Fruit fly (Drosophila melanogaster) whole organism, embryonic: ENCODE data around the gene CG10802.

Experiments used
- Adf1 ChIP-seq: fragments of 200-800 bp; sonication (Bioruptor generic); IDR thresholded peaks from 2 replicates; pipeline ENCODE4 v1.3.6; 2022; ENCODE audit warnings: missing biosample characterization, missing genetic modification characterization
- CG10209 ChIP-seq: fragments of 200-800 bp; sonication (Bioruptor generic); optimal IDR thresholded peaks from 3 replicates; lab custom pipeline; 2017; ENCODE audit warnings: missing biosample characterization, mild to moderate bottlenecking, missing genetic modification characterization, missing genetic modification reagents
- CG10959 ChIP-seq: fragments of 200-800 bp; sonication (Bioruptor generic); IDR thresholded peaks from 2 replicates; pipeline ENCODE4 v1.3.6; 2022; ENCODE audit warnings: missing biosample characterization, missing genetic modification characterization
- CG12236 ChIP-seq: fragments of 200-800 bp; sonication (Bioruptor generic); optimal IDR thresholded peaks from 2 replicates; lab custom pipeline; 2016; ENCODE audit warnings: missing biosample characterization, missing genetic modification characterization
- CG12769 ChIP-seq: fragments of 200-800 bp; sonication (Bioruptor generic); optimal IDR thresholded peaks from 2 replicates; lab custom pipeline; 2019; ENCODE audit warnings: missing biosample characterization, mild to moderate bottlenecking, missing genetic modification characterization, moderate library complexity
- CG13775 ChIP-seq: fragments of 200-800 bp; sonication (Bioruptor generic); optimal IDR thresholded peaks from 3 replicates; lab custom pipeline; 2017; ENCODE audit warnings: missing biosample characterization, mild to moderate bottlenecking, missing genetic modification characterization
- CG13894 ChIP-seq: fragments of 200-800 bp; sonication (Bioruptor generic); optimal IDR thresholded peaks from 3 replicates; lab custom pipeline; 2018; ENCODE audit warnings: missing biosample characterization, mild to moderate bottlenecking, missing genetic modification characterization, moderate library complexity
- CG14441 ChIP-seq: fragments of 200-800 bp; sonication (Bioruptor generic); IDR thresholded peaks from 2 replicates; pipeline ENCODE4 v1.3.6; 2022; ENCODE audit warnings: missing biosample characterization, missing genetic modification characterization
- CG15601 ChIP-seq: fragments of 200-800 bp; sonication (Bioruptor generic); optimal IDR thresholded peaks from 3 replicates; lab custom pipeline; 2019; ENCODE audit warnings: missing biosample characterization, mild to moderate bottlenecking, missing genetic modification characterization, moderate library complexity
- CG15696 ChIP-seq: fragments of 200-800 bp; sonication (Bioruptor generic); optimal IDR thresholded peaks from 2 replicates; lab custom pipeline; 2019; ENCODE audit warnings: missing biosample characterization, mild to moderate bottlenecking, missing genetic modification characterization, moderate library complexity
- CG17359 ChIP-seq: fragments of 200-800 bp; sonication (Bioruptor generic); optimal IDR thresholded peaks from 3 replicates; lab custom pipeline; 2018; ENCODE audit warnings: missing biosample characterization, mild to moderate bottlenecking, missing genetic modification characterization, moderate library complexity
- CG17612 ChIP-seq: fragments of 200-800 bp; sonication (Bioruptor generic); IDR thresholded peaks from 2 replicates; pipeline ENCODE4 v1.3.6; 2022; ENCODE audit warnings: missing biosample characterization, missing genetic modification characterization
- CG2889 ChIP-seq: fragments of 200-800 bp; sonication (Bioruptor generic); IDR thresholded peaks from 3 replicates; pipeline ENCODE4 v1.3.6; 2022; ENCODE audit warnings: missing biosample characterization, missing genetic modification characterization
- CG30431 ChIP-seq: fragments of 200-800 bp; sonication (Bioruptor generic); optimal IDR thresholded peaks from 2 replicates; lab custom pipeline; 2017; ENCODE audit warnings: missing biosample characterization, missing genetic modification characterization
- CG31224 ChIP-seq: fragments of 200-800 bp; sonication (Bioruptor generic); IDR thresholded peaks from 2 replicates; pipeline ENCODE4 v1.3.6; 2022; ENCODE audit warnings: missing biosample characterization, missing genetic modification characterization
- CG31388 ChIP-seq: fragments of 200-800 bp; sonication (Bioruptor generic); optimal IDR thresholded peaks from 2 replicates; lab custom pipeline; 2016; ENCODE audit warnings: missing biosample characterization, missing genetic modification characterization
- CG4282 ChIP-seq: fragments of 200-800 bp; sonication (Bioruptor generic); optimal IDR thresholded peaks from 2 replicates; lab custom pipeline; 2016; ENCODE audit warnings: missing biosample characterization, missing genetic modification characterization
- CG4328 ChIP-seq: fragments of 200-800 bp; sonication (Bioruptor generic); optimal IDR thresholded peaks from 3 replicates; lab custom pipeline; 2017; ENCODE audit warnings: missing biosample characterization, missing genetic modification reagents, missing genetic modification characterization
- CG6254 ChIP-seq: fragments of 200-800 bp; sonication (Bioruptor generic); optimal IDR thresholded peaks from 3 replicates; lab custom pipeline; 2017; ENCODE audit warnings: mild to moderate bottlenecking, missing biosample characterization, missing genetic modification reagents, missing genetic modification characterization
- CG7556 ChIP-seq: fragments of 200-800 bp; sonication (Bioruptor generic); optimal IDR thresholded peaks from 2 replicates; lab custom pipeline; 2017; ENCODE audit warnings: missing biosample characterization, mild to moderate bottlenecking, missing genetic modification characterization
- CG9609 ChIP-seq: fragments of 200-800 bp; sonication (Bioruptor generic); optimal IDR thresholded peaks from 3 replicates; lab custom pipeline; 2016; ENCODE audit warnings: missing biosample characterization, missing genetic modification characterization
- CG9727 ChIP-seq: fragments of 200-800 bp; sonication (Bioruptor generic); optimal IDR thresholded peaks from 3 replicates; lab custom pipeline; 2017; ENCODE audit warnings: missing biosample characterization, mild to moderate bottlenecking, missing genetic modification characterization
- Dll ChIP-seq: fragments of 200-800 bp; sonication (Bioruptor generic); IDR thresholded peaks from 4 replicates; pipeline ENCODE4 v1.3.6; 2022; ENCODE audit warnings: missing biosample characterization, missing genetic modification characterization; ENCODE audit not compliant: partially characterized antibody
- E2f2 ChIP-seq: fragments of 200-800 bp; sonication (Bioruptor generic); IDR thresholded peaks from 2 replicates; pipeline ENCODE4 v1.3.6; 2022; ENCODE audit warnings: missing biosample characterization, missing genetic modification characterization
- Ets65A ChIP-seq: fragments of 200-800 bp; sonication (Bioruptor generic); peaks from one replicate; lab custom pipeline; 2016; ENCODE audit warnings: missing biosample characterization, missing genetic modification characterization
- HHEX ChIP-seq: fragments of 200-800 bp; sonication (Bioruptor generic); optimal IDR thresholded peaks from 3 replicates; lab custom pipeline; 2017; ENCODE audit warnings: missing biosample characterization, mild to moderate bottlenecking, missing genetic modification characterization, missing genetic modification reagents
- HLHmδ ChIP-seq: fragments of 200-800 bp; sonication (Bioruptor generic); optimal IDR thresholded peaks from 2 replicates; lab custom pipeline; 2018; ENCODE audit warnings: missing biosample characterization, mild to moderate bottlenecking, missing genetic modification characterization, moderate library complexity
- Hr51 ChIP-seq, 2 experiments: fragments of 200-800 bp; sonication (Bioruptor generic); optimal IDR thresholded peaks; 2 replicates in 1 of 2; 3 replicates in 1 of 2; lab custom pipeline; 2016 to 2018; ENCODE audit warnings: missing biosample characterization in 2 of 2, missing genetic modification characterization in 2 of 2, mild to moderate bottlenecking in 1 of 2, moderate library complexity in 1 of 2
- Max ChIP-seq: fragments of 200-800 bp; sonication (Bioruptor generic); optimal IDR thresholded peaks from 2 replicates; lab custom pipeline; 2016; ENCODE audit warnings: missing biosample characterization, mild to moderate bottlenecking, missing genetic modification characterization
- Mes4 ChIP-seq: fragments of 200-800 bp; sonication (Bioruptor generic); optimal IDR thresholded peaks from 2 replicates; lab custom pipeline; 2016; ENCODE audit warnings: missing biosample characterization, missing genetic modification characterization
- NC2β ChIP-seq: fragments of 200-800 bp; sonication (Bioruptor generic); optimal IDR thresholded peaks from 2 replicates; lab custom pipeline; 2016; ENCODE audit warnings: missing biosample characterization, missing genetic modification characterization
- Neu2 ChIP-seq: fragments of 200-800 bp; sonication (Bioruptor generic); optimal IDR thresholded peaks from 3 replicates; lab custom pipeline; 2016; ENCODE audit warnings: missing biosample characterization, missing genetic modification characterization, borderline replicate concordance
- Scr ChIP-seq: fragments of 200-800 bp; sonication (Bioruptor generic); IDR thresholded peaks from 2 replicates; pipeline ENCODE4 v1.3.6; 2022; ENCODE audit warnings: missing biosample characterization, missing genetic modification characterization; ENCODE audit not compliant: partially characterized antibody
- Sox102F ChIP-seq: fragments of 200-800 bp; sonication (Bioruptor generic); optimal IDR thresholded peaks from 2 replicates; lab custom pipeline; 2018; ENCODE audit warnings: missing biosample characterization, mild to moderate bottlenecking, missing genetic modification characterization, moderate library complexity
- Sry-δ ChIP-seq: fragments of 200-800 bp; sonication (Bioruptor generic); optimal IDR thresholded peaks from 2 replicates; lab custom pipeline; 2016; ENCODE audit warnings: missing biosample characterization, missing genetic modification characterization
- ac ChIP-seq: fragments of 200-800 bp; sonication (Bioruptor generic); optimal IDR thresholded peaks from 3 replicates; lab custom pipeline; 2017; ENCODE audit warnings: missing biosample characterization, mild to moderate bottlenecking, missing genetic modification characterization
- al ChIP-seq: fragments of 200-800 bp; sonication (Bioruptor generic); IDR thresholded peaks from 2 replicates; pipeline ENCODE4 v1.3.6; 2022; ENCODE audit warnings: missing biosample characterization, missing genetic modification characterization
- ci ChIP-seq: fragments of 200-800 bp; sonication (Bioruptor generic); IDR thresholded peaks from 3 replicates; pipeline ENCODE4 v1.3.6; 2022; ENCODE audit warnings: missing biosample characterization, missing genetic modification characterization
- corto ChIP-seq: fragments of 200-800 bp; sonication (Bioruptor generic); optimal IDR thresholded peaks from 2 replicates; lab custom pipeline; 2016; ENCODE audit warnings: missing biosample characterization, mild to moderate bottlenecking, missing genetic modification characterization, moderate library complexity
- crol ChIP-seq: fragments of 200-800 bp; sonication (Bioruptor generic); IDR thresholded peaks from 2 replicates; pipeline ENCODE4 v1.3.6; 2022; ENCODE audit warnings: missing biosample characterization, missing genetic modification characterization
- dimm ChIP-seq: fragments of 200-800 bp; sonication (Bioruptor generic); IDR thresholded peaks from 2 replicates; pipeline ENCODE4 v1.3.6; 2022; ENCODE audit warnings: missing biosample characterization, missing genetic modification characterization
- gcm2 ChIP-seq: fragments of 200-800 bp; sonication (Bioruptor generic); optimal IDR thresholded peaks from 2 replicates; lab custom pipeline; 2016; ENCODE audit warnings: missing biosample characterization, missing genetic modification characterization
- hkb ChIP-seq, 2 experiments: fragments of 200-800 bp in 1 of 2; fragments of >200 bp in 1 of 2; sonication (Bioruptor generic) in 1 of 2; IDR thresholded peaks in 1 of 2; optimal IDR thresholded peaks in 1 of 2; 2 replicates each; pipeline versions ENCODE4 v1.3.6 to Lab custom; 2017 to 2022; ENCODE audit warnings: missing biosample characterization in 1 of 2, missing genetic modification characterization in 1 of 2
- hth ChIP-seq: fragments of >200 bp; optimal IDR thresholded peaks from 2 replicates; lab custom pipeline; 2017; ENCODE audit warnings: inconsistent platforms
- klu ChIP-seq: fragments of 200-800 bp; sonication (Bioruptor generic); IDR thresholded peaks from 2 replicates; pipeline ENCODE4 v1.3.6; 2022; ENCODE audit warnings: missing biosample characterization, missing genetic modification characterization
- lov ChIP-seq, 2 experiments: fragments of 200-800 bp in 1 of 2; fragments of >200 bp in 1 of 2; sonication (Bioruptor generic) in 1 of 2; IDR thresholded peaks in 1 of 2; optimal IDR thresholded peaks in 1 of 2; 2 replicates in 1 of 2; 3 replicates in 1 of 2; pipeline versions ENCODE4 v1.3.6 to Lab custom; 2017 to 2022; ENCODE audit warnings: missing biosample characterization in 1 of 2, missing genetic modification characterization in 1 of 2
- pum ChIP-seq: fragments of 200-800 bp; sonication (Bioruptor generic); optimal IDR thresholded peaks from 2 replicates; lab custom pipeline; 2016; ENCODE audit warnings: missing biosample characterization, missing genetic modification characterization
- sob ChIP-seq: fragments of 200-800 bp; sonication (Bioruptor generic); IDR thresholded peaks from 2 replicates; pipeline ENCODE4 v1.3.6; 2022; ENCODE audit warnings: missing biosample characterization, missing genetic modification characterization
- tap ChIP-seq: fragments of 200-800 bp; optimal IDR thresholded peaks from 3 replicates; lab custom pipeline; 2019; ENCODE audit warnings: missing biosample characterization, mild to moderate bottlenecking, missing genetic modification characterization, moderate library complexity
- z ChIP-seq: fragments of 200-800 bp; sonication (Bioruptor generic); IDR thresholded peaks from 3 replicates; pipeline ENCODE4 v1.3.6; 2022; ENCODE audit warnings: missing biosample characterization, missing genetic modification characterization

The CG10802 gene

DNA sequence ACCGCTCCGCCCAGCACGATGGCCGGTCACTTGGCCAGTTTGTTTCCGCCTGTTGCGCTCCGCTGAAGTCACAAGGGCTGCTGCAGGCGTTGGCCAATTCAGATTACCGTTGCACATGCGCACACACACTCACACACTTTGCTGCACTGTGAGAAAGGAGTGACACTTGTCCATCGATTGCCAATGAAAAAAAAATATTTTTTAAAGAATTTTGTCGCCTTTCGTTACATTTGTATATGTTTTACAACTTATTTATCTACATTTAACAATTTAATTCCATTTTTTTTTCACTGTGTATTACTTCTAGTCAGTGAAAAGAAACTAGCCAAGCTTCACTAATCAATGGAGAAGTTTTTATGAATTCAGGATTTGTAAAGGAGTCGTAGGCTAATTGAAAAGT lies 6.8 kb upstream of the CG10802 start (continued):
- TF ChIP-seq corto (GFP tag; lab: Kevin White, UChicago) (no peak), CG15601 (no peak), CG10209 (GFP tag; lab: Kevin White, UChicago) (no peak), sob (GFP tag; lab: Robert Waterston, UW) (no peak), HLHmδ (no peak), CG7556 (GFP tag; lab: Kevin White, UChicago) (peak; percentile 13), lov (optimal IDR thresholded peaks at IDR 0.05; lab: Kevin White, UChicago) (no peak), lov (GFP tag; IDR thresholded peaks at IDR 0.05; lab: Robert Waterston, UW) (no peak), hth (lab: Kevin White, UChicago) (no peak), Sox102F (GFP tag; lab: Kevin White, UChicago) (peak; percentile 69), Hr51 (GFP tag; optimal IDR thresholded peaks at IDR 0.05; lab: Kevin White, UChicago) (peak in 1 of 2 experiments; percentile 59), Sry-δ (GFP tag; lab: Kevin White, UChicago) (no peak), Scr (GFP tag; lab: Robert Waterston, UW) (no peak), CG6254 (GFP tag; lab: Kevin White, UChicago) (peak; percentile 4), al (GFP tag; lab: Robert Waterston, UW) (no peak), NC2β (GFP tag; lab: Kevin White, UChicago) (no peak), Adf1 (GFP tag; lab: Robert Waterston, UW) (no peak), gcm2 (GFP tag; lab: Kevin White, UChicago) (no peak), hkb (optimal IDR thresholded peaks at IDR 0.05; lab: Kevin White, UChicago) (no peak), hkb (GFP tag; IDR thresholded peaks at IDR 0.05; lab: Robert Waterston, UW) (peak; percentile 62), CG15696 (tag; lab: Kevin White, UChicago) (peak; percentile 20), E2f2 (GFP tag; lab: Robert Waterston, UW) (peak; percentile 26; the same call in 1 of the 2 replicates), CG10959 (GFP tag; lab: Robert Waterston, UW) (peak; percentile 52; the same call in 1 of the 2 replicates), Max (peak; percentile 3), Mes4 (no peak), CG17612 (GFP tag; lab: Robert Waterston, UW) (no peak), Ets65A (no peak), CG12236 (GFP tag; lab: Kevin White, UChicago) (no peak), Dll (GFP tag; lab: Robert Waterston, UW) (no peak), CG9727 (peak; percentile 50), dimm (no peak), CG4328 (GFP tag; lab: Kevin White, UChicago) (no peak), z (GFP tag; lab: Robert Waterston, UW) (no peak), CG12769 (tag; lab: Kevin White, UChicago) (no peak), CG17359 (peak; percentile 54), pum (GFP tag; lab: Kevin White, UChicago) (peak; percentile 6), tap (peak; percentile 28), CG13894 (no peak), CG31224 (GFP tag; lab: Robert Waterston, UW) (no peak), HHEX (GFP tag; lab: Kevin White, UChicago) (peak; percentile 8), klu (GFP tag; lab: Robert Waterston, UW) (0 out of 2 replicates have a peak, but pooled peaks have one; percentile 9), CG2889 (GFP tag; lab: Robert Waterston, UW) (no peak), CG31388 (GFP tag; lab: Kevin White, UChicago) (no peak), CG13775 (peak; percentile 21), crol (no peak), ci (GFP tag; lab: Robert Waterston, UW) (peak; percentile 58; the same call in 1 of the 3 replicates), Neu2 (GFP tag; lab: Kevin White, UChicago) (no peak), CG9609 (no peak), CG14441 (peak; percentile 33; the same call in 1 of the 2 replicates), CG4282 (GFP tag; lab: Kevin White, UChicago) (no peak), ac (GFP tag; lab: Kevin White, UChicago) (no peak), CG30431 (GFP tag; lab: Kevin White, UChicago) (no peak)
